Fruit fly (Drosophila melanogaster) whole organism, embryonic: Measurements from ENCODE around the gene Kmn1.

Experiments
- Adf1 ChIP-seq: fragments of 200-800 bp; sonication (Bioruptor generic); IDR thresholded peaks from 2 replicates; pipeline ENCODE4 v1.3.6; 2022; ENCODE audit warnings: missing biosample characterization, missing genetic modification characterization
- Antp ChIP-seq: fragments of 200-800 bp; sonication (Bioruptor generic); optimal IDR thresholded peaks from 3 replicates; lab custom pipeline; 2016; ENCODE audit warnings: missing biosample characterization, missing genetic modification characterization
- Atf3 ChIP-seq: fragments of 200-800 bp; sonication (Bioruptor generic); optimal IDR thresholded peaks from 3 replicates; lab custom pipeline; 2016; ENCODE audit warnings: missing biosample characterization, missing genetic modification characterization
- BEAF-32 ChIP-seq: fragments of 200-800 bp; sonication (Bioruptor generic); optimal IDR thresholded peaks from 3 replicates; lab custom pipeline; 2017; ENCODE audit warnings: missing biosample characterization, missing genetic modification characterization, mild to moderate bottlenecking, moderate library complexity, missing genetic modification reagents
- C15 ChIP-seq: fragments of 200-800 bp; sonication (Bioruptor generic); IDR thresholded peaks from 3 replicates; pipeline ENCODE4 v1.3.6; 2022; ENCODE audit warnings: missing biosample characterization, missing genetic modification characterization
- CG10431 ChIP-seq: fragments of 200-800 bp; sonication (Bioruptor generic); optimal IDR thresholded peaks from 3 replicates; lab custom pipeline; 2018; ENCODE audit warnings: missing biosample characterization, mild to moderate bottlenecking, missing genetic modification characterization
- CG10654 ChIP-seq: fragments of 200-800 bp; sonication (Bioruptor generic); optimal IDR thresholded peaks from 2 replicates; lab custom pipeline; 2016; ENCODE audit warnings: missing biosample characterization, missing genetic modification characterization
- CG12236 ChIP-seq: fragments of 200-800 bp; sonication (Bioruptor generic); optimal IDR thresholded peaks from 2 replicates; lab custom pipeline; 2016; ENCODE audit warnings: missing biosample characterization, missing genetic modification characterization
- CG1603 ChIP-seq: fragments of 200-800 bp; sonication (Bioruptor generic); optimal IDR thresholded peaks from 2 replicates; lab custom pipeline; 2019; ENCODE audit warnings: missing biosample characterization, mild to moderate bottlenecking, missing genetic modification characterization, moderate library complexity
- CG17186 ChIP-seq: fragments of 200-800 bp; sonication (Bioruptor generic); optimal IDR thresholded peaks from 3 replicates; lab custom pipeline; 2017; ENCODE audit warnings: missing biosample characterization, missing genetic modification reagents, missing genetic modification characterization
- CG17802 ChIP-seq: fragments of 200-800 bp; sonication (Bioruptor generic); optimal IDR thresholded peaks from 2 replicates; lab custom pipeline; 2018; ENCODE audit warnings: missing biosample characterization, mild to moderate bottlenecking, missing genetic modification characterization, moderate library complexity
- CG18262 ChIP-seq: fragments of 200-800 bp; optimal IDR thresholded peaks from 3 replicates; lab custom pipeline; 2019; ENCODE audit warnings: missing biosample characterization, mild to moderate bottlenecking, missing genetic modification characterization, moderate library complexity
- CG2129 ChIP-seq: fragments of 200-800 bp; sonication (Bioruptor generic); IDR thresholded peaks from 2 replicates; pipeline ENCODE4 v1.3.6; 2022; ENCODE audit warnings: missing biosample characterization, missing genetic modification characterization; ENCODE audit not compliant: partially characterized antibody
- CG30431 ChIP-seq: fragments of 200-800 bp; sonication (Bioruptor generic); optimal IDR thresholded peaks from 2 replicates; lab custom pipeline; 2017; ENCODE audit warnings: missing biosample characterization, missing genetic modification characterization
- CG8765 ChIP-seq: fragments of 200-800 bp; sonication (Bioruptor generic); IDR thresholded peaks from 2 replicates; pipeline ENCODE4 v1.3.6; 2022; ENCODE audit warnings: missing biosample characterization, missing genetic modification characterization
- CG9817 ChIP-seq: fragments of 200-800 bp; sonication (Bioruptor generic); optimal IDR thresholded peaks from 2 replicates; lab custom pipeline; 2018; ENCODE audit warnings: missing biosample characterization, mild to moderate bottlenecking, missing genetic modification characterization, moderate library complexity
- D ChIP-seq, 2 experiments: fragments of 200-800 bp in 1 of 2; fragments of >200 bp in 1 of 2; sonication (Bioruptor generic) in 1 of 2; optimal IDR thresholded peaks; 2 replicates in 1 of 2; 3 replicates in 1 of 2; lab custom pipeline; 2017; ENCODE audit warnings: mild to moderate bottlenecking in 1 of 2, missing biosample characterization in 1 of 2, missing genetic modification characterization in 1 of 2, missing genetic modification reagents in 1 of 2
- D19A ChIP-seq: fragments of 200-800 bp; optimal IDR thresholded peaks from 3 replicates; lab custom pipeline; 2019; ENCODE audit warnings: missing biosample characterization, mild to moderate bottlenecking, missing genetic modification characterization, moderate library complexity
- Hand ChIP-seq: fragments of 200-800 bp; sonication (Bioruptor generic); optimal IDR thresholded peaks from 2 replicates; lab custom pipeline; 2017; ENCODE audit warnings: mild to moderate bottlenecking, missing biosample characterization, missing genetic modification reagents, missing genetic modification characterization
- Hr78 ChIP-seq, 2 experiments: fragments of 200-800 bp in 1 of 2; fragments of >200 bp in 1 of 2; sonication (Bioruptor generic) in 1 of 2; optimal IDR thresholded peaks; 2 replicates each; lab custom pipeline; 2017 to 2019; ENCODE audit warnings: missing biosample characterization in 2 of 2, missing genetic modification characterization in 2 of 2, mild to moderate bottlenecking in 1 of 2, moderate library complexity in 1 of 2
- Lhr ChIP-seq: fragments of 200-800 bp; sonication (Bioruptor generic); optimal IDR thresholded peaks from 3 replicates; lab custom pipeline; 2017; ENCODE audit warnings: mild to moderate bottlenecking, missing biosample characterization, missing genetic modification reagents, missing genetic modification characterization
- Lpt ChIP-seq: fragments of >200 bp; optimal IDR thresholded peaks from 2 replicates; lab custom pipeline; 2018; ENCODE audit warnings: missing biosample characterization, missing genetic modification characterization
- Meics ChIP-seq: fragments of 200-800 bp; sonication (Bioruptor generic); optimal IDR thresholded peaks from 2 replicates; lab custom pipeline; 2017; ENCODE audit warnings: missing biosample characterization, mild to moderate bottlenecking, missing genetic modification characterization
- PHDP ChIP-seq: fragments of 200-800 bp; sonication (Bioruptor generic); optimal IDR thresholded peaks from 3 replicates; lab custom pipeline; 2018; ENCODE audit warnings: missing biosample characterization, mild to moderate bottlenecking, missing genetic modification characterization, moderate library complexity
- Pdp1 ChIP-seq, 2 experiments: fragments of 200-800 bp; sonication (Bioruptor generic); optimal IDR thresholded peaks; 3 replicates each; lab custom pipeline; 2016; ENCODE audit warnings: missing biosample characterization in 2 of 2, missing genetic modification characterization in 2 of 2, mild to moderate bottlenecking in 1 of 2, moderate library complexity in 1 of 2
- Sox102F ChIP-seq: fragments of 200-800 bp; sonication (Bioruptor generic); optimal IDR thresholded peaks from 2 replicates; lab custom pipeline; 2018; ENCODE audit warnings: missing biosample characterization, mild to moderate bottlenecking, missing genetic modification characterization, moderate library complexity
- Sry-δ ChIP-seq: fragments of 200-800 bp; sonication (Bioruptor generic); optimal IDR thresholded peaks from 2 replicates; lab custom pipeline; 2016; ENCODE audit warnings: missing biosample characterization, missing genetic modification characterization
- Tbp ChIP-seq: fragments of >200 bp; optimal IDR thresholded peaks from 2 replicates; lab custom pipeline; 2018; ENCODE audit warnings: missing biosample characterization, missing genetic modification characterization
- bigmax ChIP-seq: fragments of 200-800 bp; sonication (Bioruptor generic); optimal IDR thresholded peaks from 2 replicates; lab custom pipeline; 2018; ENCODE audit warnings: missing biosample characterization, mild to moderate bottlenecking, missing genetic modification characterization
- cwo ChIP-seq: fragments of 200-800 bp; sonication (Bioruptor generic); optimal IDR thresholded peaks from 3 replicates; lab custom pipeline; 2017; ENCODE audit warnings: missing biosample characterization, missing genetic modification characterization, mild to moderate bottlenecking, moderate library complexity, missing genetic modification reagents
- ewg ChIP-seq: fragments of 200-800 bp; sonication (Bioruptor generic); optimal IDR thresholded peaks from 3 replicates; lab custom pipeline; 2017; ENCODE audit warnings: mild to moderate bottlenecking, missing biosample characterization, missing genetic modification reagents, missing genetic modification characterization
- fd64A ChIP-seq: fragments of 200-800 bp; sonication (Bioruptor generic); optimal IDR thresholded peaks from 3 replicates; lab custom pipeline; 2018; ENCODE audit warnings: missing biosample characterization, mild to moderate bottlenecking, missing genetic modification characterization
- gce ChIP-seq: fragments of 200-800 bp; sonication (Bioruptor generic); IDR thresholded peaks from 3 replicates; pipeline ENCODE4 v1.3.6; 2022; ENCODE audit warnings: missing biosample characterization, missing genetic modification characterization
- gsb-n ChIP-seq: fragments of 200-800 bp; sonication (Bioruptor generic); optimal IDR thresholded peaks from 3 replicates; lab custom pipeline; 2018; ENCODE audit warnings: missing biosample characterization, mild to moderate bottlenecking, missing genetic modification characterization
- jumu ChIP-seq: fragments of 200-800 bp; sonication (Bioruptor generic); optimal IDR thresholded peaks from 3 replicates; lab custom pipeline; 2016; ENCODE audit warnings: missing biosample characterization, missing genetic modification characterization
- kah ChIP-seq: fragments of 200-800 bp; sonication (Bioruptor generic); optimal IDR thresholded peaks from 2 replicates; lab custom pipeline; 2018; ENCODE audit warnings: missing biosample characterization, mild to moderate bottlenecking, missing genetic modification characterization
- mam ChIP-seq: fragments of 200-800 bp; sonication (Bioruptor generic); optimal IDR thresholded peaks from 3 replicates; lab custom pipeline; 2016; ENCODE audit warnings: missing biosample characterization, missing genetic modification characterization
- p53 ChIP-seq: fragments of 200-800 bp; sonication (Bioruptor generic); optimal IDR thresholded peaks from 2 replicates; lab custom pipeline; 2016; ENCODE audit warnings: missing biosample characterization, missing genetic modification characterization
- phol ChIP-seq: fragments of 200-800 bp; sonication (Bioruptor generic); optimal IDR thresholded peaks from 3 replicates; lab custom pipeline; 2018; ENCODE audit warnings: missing biosample characterization, mild to moderate bottlenecking, missing genetic modification characterization, moderate library complexity
- rib ChIP-seq: fragments of 200-800 bp; sonication (Bioruptor generic); IDR thresholded peaks from 2 replicates; pipeline ENCODE4 v1.3.6; 2022; ENCODE audit warnings: missing biosample characterization, missing genetic modification characterization
- sisA ChIP-seq: fragments of 200-800 bp; sonication (Bioruptor generic); IDR thresholded peaks from 2 replicates; pipeline ENCODE4 v1.3.6; 2022; ENCODE audit warnings: missing biosample characterization, missing genetic modification characterization
- sqz ChIP-seq: fragments of 200-800 bp; sonication (Bioruptor generic); optimal IDR thresholded peaks from 3 replicates; lab custom pipeline; 2018; ENCODE audit warnings: missing biosample characterization, mild to moderate bottlenecking, missing genetic modification characterization
- tll ChIP-seq, 2 experiments: fragments of 200-800 bp in 1 of 2; fragments of >200 bp in 1 of 2; sonication (Bioruptor generic) in 1 of 2; optimal IDR thresholded peaks; 2 replicates each; lab custom pipeline; 2017 to 2019; ENCODE audit warnings: missing biosample characterization in 2 of 2, missing genetic modification characterization in 2 of 2, mild to moderate bottlenecking in 1 of 2, moderate library complexity in 1 of 2
- ttk ChIP-seq: fragments of 200-800 bp; sonication (Bioruptor generic); IDR thresholded peaks from 2 replicates; pipeline ENCODE4 v2.1.2; 2022; ENCODE audit warnings: missing biosample characterization, missing genetic modification characterization
- twi ChIP-seq: fragments of 200-800 bp; optimal IDR thresholded peaks from 2 replicates; lab custom pipeline; 2019; ENCODE audit warnings: missing biosample characterization, mild to moderate bottlenecking, missing genetic modification characterization, moderate library complexity
- vnd ChIP-seq: fragments of 200-800 bp; sonication (Bioruptor generic); IDR thresholded peaks from 3 replicates; pipeline ENCODE4 v1.3.6; 2022; ENCODE audit warnings: missing biosample characterization, missing genetic modification characterization; ENCODE audit not compliant: partially characterized antibody
- zen ChIP-seq: fragments of 200-800 bp; sonication (Bioruptor generic); optimal IDR thresholded peaks from 3 replicates; lab custom pipeline; 2018; ENCODE audit warnings: missing biosample characterization, mild to moderate bottlenecking, missing genetic modification characterization, moderate library complexity
- zfh2 ChIP-seq: fragments of 200-800 bp; sonication (Bioruptor generic); optimal IDR thresholded peaks from 2 replicates; lab custom pipeline; 2016; ENCODE audit warnings: missing biosample characterization, missing genetic modification characterization

The Kmn1 gene

DNA sequence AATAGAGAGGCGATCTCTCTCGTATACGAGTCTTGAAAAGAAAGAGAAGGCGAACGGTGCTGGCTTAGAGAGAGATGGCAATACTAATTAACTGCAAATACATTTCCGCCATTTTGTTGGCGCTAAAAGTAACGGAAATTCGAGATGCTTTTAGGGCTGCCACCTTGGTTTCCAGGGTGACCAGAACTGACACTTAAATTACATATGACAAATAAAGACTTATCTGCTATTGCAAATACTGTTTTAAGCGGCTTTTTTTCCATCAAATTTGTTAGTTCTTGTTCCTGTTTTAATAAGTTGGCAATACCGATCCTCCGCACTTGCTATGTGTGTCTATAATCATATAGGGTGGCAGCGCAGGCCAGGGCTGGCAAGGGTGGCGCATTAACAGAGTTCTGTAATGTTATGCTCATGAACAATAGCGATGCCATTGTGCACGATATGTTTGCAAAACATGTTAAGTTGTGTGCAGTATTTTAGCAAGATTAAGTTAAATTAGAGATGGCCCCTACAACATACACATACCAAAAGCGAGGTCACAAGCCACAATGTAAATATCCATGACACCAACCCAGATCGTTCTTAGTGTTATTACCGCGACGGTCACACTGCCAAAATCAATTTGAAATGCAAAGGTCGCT is 8.1 kb upstream of the Kmn1 start, which contains the start of gene nod (continued):
- TF ChIP-seq CG10654 (GFP tag; lab: Kevin White, UChicago) (peak; percentile 71), D19A (tag; lab: Kevin White, UChicago) (peak; percentile 24), vnd (GFP tag; lab: Robert Waterston, UW) (no peak), Hr78 (GFP tag; optimal IDR thresholded peaks at IDR 0.05; lab: Kevin White, UChicago) (no peak), Sox102F (GFP tag; lab: Kevin White, UChicago) (peak; percentile 58), CG17186 (GFP tag; lab: Kevin White, UChicago) (peak; percentile 51), zfh2 (peak; percentile 82), tll (GFP tag; optimal IDR thresholded peaks at IDR 0.05; lab: Kevin White, UChicago) (no peak), mam (GFP tag; lab: Kevin White, UChicago) (peak; percentile 81), Adf1 (peak; percentile 14; the same call in 1 of the 2 replicates), CG2129 (GFP tag; lab: Robert Waterston, UW) (peak; percentile 34; the same call in 1 of the 2 replicates), C15 (GFP tag; lab: Robert Waterston, UW) (no peak), Lpt (GFP tag; lab: Kevin White, UChicago) (no peak), PHDP (tag; lab: Kevin White, UChicago) (peak; percentile 59), gce (GFP tag; lab: Robert Waterston, UW) (no peak), CG10431 (GFP tag; lab: Kevin White, UChicago) (no peak), CG17802 (tag; lab: Kevin White, UChicago) (no peak), rib (GFP tag; lab: Robert Waterston, UW) (0 out of 2 replicates have a peak, but pooled peaks have one; percentile 30), CG30431 (GFP tag; lab: Kevin White, UChicago) (peak; percentile 35), sisA (peak; percentile 66), CG9817 (tag; lab: Kevin White, UChicago) (peak; percentile 61), Tbp (GFP tag; lab: Kevin White, UChicago) (no peak), kah (GFP tag; lab: Kevin White, UChicago) (no peak), Meics (GFP tag; lab: Kevin White, UChicago) (peak; percentile 67), CG18262 (tag; lab: Kevin White, UChicago) (peak; percentile 55), twi (tag; lab: Kevin White, UChicago) (no peak), Antp (GFP tag; lab: Kevin White, UChicago) (peak; percentile 75), Lhr (GFP tag; lab: Kevin White, UChicago) (peak; percentile 92), BEAF-32 (peak; percentile 81), p53 (peak; percentile 61), Pdp1 (GFP tag; optimal IDR thresholded peaks at IDR 0.05; lab: Kevin White, UChicago) (peak; percentile 59 to 64), ttk (GFP tag; lab: Robert Waterston, UW) (peak; percentile 49), CG1603 (tag; lab: Kevin White, UChicago) (peak; percentile 83), cwo (peak; percentile 46), ewg (GFP tag; lab: Kevin White, UChicago) (peak; percentile 30), fd64A (GFP tag; lab: Kevin White, UChicago) (no peak), D (optimal IDR thresholded peaks at IDR 0.05; lab: Kevin White, UChicago) (peak; percentile 71), D (GFP tag; optimal IDR thresholded peaks at IDR 0.05; lab: Kevin White, UChicago) (peak; percentile 10), sqz (GFP tag; lab: Kevin White, UChicago) (no peak), bigmax (GFP tag; lab: Kevin White, UChicago) (no peak), phol (tag; lab: Kevin White, UChicago) (peak; percentile 99), zen (tag; lab: Kevin White, UChicago) (peak; percentile 60), CG12236 (no peak), Hand (GFP tag; lab: Kevin White, UChicago) (no peak), gsb-n (tag; lab: Kevin White, UChicago) (peak; percentile 22), CG8765 (GFP tag; lab: Robert Waterston, UW) (no peak), Sry-δ (GFP tag; lab: Kevin White, UChicago) (peak; percentile 97), Atf3 (peak; percentile 34), jumu (peak; percentile 74)
